Worm (Caenorhabditis elegans) whole organism, L4 larva: ENCODE measurements around the gene sre-10.

Experiments
- F10B5.3 ChIP-seq: sonication (generic microtip); optimal IDR thresholded peaks from 2 replicates; lab custom pipeline; 2016; ENCODE audit warnings: mild to moderate bottlenecking, missing genetic modification characterization, missing compliant biosample characterization
- aly-2 ChIP-seq: sonication (generic microtip); optimal IDR thresholded peaks from 2 replicates; lab custom pipeline; 2018; ENCODE audit warnings: missing biosample characterization, missing genetic modification characterization
- mes-2 ChIP-seq: sonication (generic microtip); optimal IDR thresholded peaks from 2 replicates; lab custom pipeline; 2016; ENCODE audit warnings: missing genotype, mild to moderate bottlenecking, missing genetic modification characterization, missing compliant biosample characterization; ENCODE audit not compliant: poor library complexity, severe bottlenecking
- nhr-11 ChIP-seq: fragments of 150-350 bp; optimal IDR thresholded peaks from 2 replicates; lab custom pipeline; 2014; ENCODE audit warnings: missing biosample characterization, missing genetic modification characterization
- nhr-6 ChIP-seq: fragments of 150-350 bp; optimal IDR thresholded peaks from 2 replicates; lab custom pipeline; 2014; ENCODE audit warnings: missing biosample characterization, missing genetic modification characterization
- snpc-4 ChIP-seq: fragments of 150-350 bp; optimal IDR thresholded peaks from 2 replicates; lab custom pipeline; 2014; ENCODE audit warnings: missing biosample characterization, missing genetic modification characterization
- ztf-11 ChIP-seq: fragments of 150-350 bp; optimal IDR thresholded peaks from 2 replicates; lab custom pipeline; 2014; ENCODE audit warnings: missing biosample characterization, missing genetic modification characterization

DNA sequence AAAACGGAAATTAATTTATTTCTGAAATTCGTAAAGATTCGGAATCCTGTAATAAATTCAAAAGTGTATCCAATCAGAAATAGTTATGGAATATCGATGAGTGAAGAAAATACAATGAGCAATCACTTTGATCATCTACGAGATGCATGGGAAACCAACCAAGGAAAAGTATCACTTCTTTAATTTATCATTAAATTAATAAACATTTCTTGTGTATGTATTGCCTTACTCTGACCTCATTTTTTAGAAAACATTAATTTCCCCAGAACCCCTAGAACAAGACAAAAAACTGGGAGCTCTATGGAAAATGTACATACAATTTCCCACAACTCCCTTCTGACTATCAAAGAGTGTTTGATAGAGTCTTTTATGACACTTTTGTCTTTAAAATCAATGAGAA, 1.6 kb downstream of the sre-10 start, which contains the start of gene F10D2.16:
- TF ChIP-seq snpc-4 (tag; lab: Kevin White, UChicago) (no peak), aly-2 (tag; lab: Kevin White, UChicago) (no peak), nhr-11 (no peak), F10B5.3 (tag; lab: Kevin White, UChicago) (no peak), ztf-11 (no peak), nhr-6 (no peak), mes-2 (tag; lab: Kevin White, UChicago) (no peak)
